Fruit fly (Drosophila melanogaster) whole organism, embryonic: ENCODE results near the gene MsrA.

ENCODE experiments used
- Jarid2 ChIP-seq: fragments of 200-800 bp; sonication (Bioruptor generic); optimal IDR thresholded peaks from 3 replicates; lab custom pipeline; 2017; ENCODE audit warnings: mild to moderate bottlenecking, missing biosample characterization, missing genetic modification reagents, missing genetic modification characterization
- NC2β ChIP-seq: fragments of 200-800 bp; sonication (Bioruptor generic); optimal IDR thresholded peaks from 2 replicates; lab custom pipeline; 2016; ENCODE audit warnings: missing biosample characterization, missing genetic modification characterization
- onecut ChIP-seq: fragments of 200-800 bp; sonication (Bioruptor generic); IDR thresholded peaks from 2 replicates; pipeline ENCODE4 v1.3.6; 2022; ENCODE audit warnings: missing biosample characterization, missing genetic modification characterization
- sens ChIP-seq: fragments of 200-800 bp; sonication (Bioruptor generic); peaks from one replicate; lab custom pipeline; 2016; ENCODE audit warnings: missing biosample characterization, missing genetic modification characterization
- sima ChIP-seq: fragments of 200-800 bp; sonication (Bioruptor generic); optimal IDR thresholded peaks from 2 replicates; lab custom pipeline; 2016; ENCODE audit warnings: missing biosample characterization, missing genetic modification characterization
- twi ChIP-seq: fragments of 200-800 bp; optimal IDR thresholded peaks from 2 replicates; lab custom pipeline; 2019; ENCODE audit warnings: missing biosample characterization, mild to moderate bottlenecking, missing genetic modification characterization, moderate library complexity

DNA sequence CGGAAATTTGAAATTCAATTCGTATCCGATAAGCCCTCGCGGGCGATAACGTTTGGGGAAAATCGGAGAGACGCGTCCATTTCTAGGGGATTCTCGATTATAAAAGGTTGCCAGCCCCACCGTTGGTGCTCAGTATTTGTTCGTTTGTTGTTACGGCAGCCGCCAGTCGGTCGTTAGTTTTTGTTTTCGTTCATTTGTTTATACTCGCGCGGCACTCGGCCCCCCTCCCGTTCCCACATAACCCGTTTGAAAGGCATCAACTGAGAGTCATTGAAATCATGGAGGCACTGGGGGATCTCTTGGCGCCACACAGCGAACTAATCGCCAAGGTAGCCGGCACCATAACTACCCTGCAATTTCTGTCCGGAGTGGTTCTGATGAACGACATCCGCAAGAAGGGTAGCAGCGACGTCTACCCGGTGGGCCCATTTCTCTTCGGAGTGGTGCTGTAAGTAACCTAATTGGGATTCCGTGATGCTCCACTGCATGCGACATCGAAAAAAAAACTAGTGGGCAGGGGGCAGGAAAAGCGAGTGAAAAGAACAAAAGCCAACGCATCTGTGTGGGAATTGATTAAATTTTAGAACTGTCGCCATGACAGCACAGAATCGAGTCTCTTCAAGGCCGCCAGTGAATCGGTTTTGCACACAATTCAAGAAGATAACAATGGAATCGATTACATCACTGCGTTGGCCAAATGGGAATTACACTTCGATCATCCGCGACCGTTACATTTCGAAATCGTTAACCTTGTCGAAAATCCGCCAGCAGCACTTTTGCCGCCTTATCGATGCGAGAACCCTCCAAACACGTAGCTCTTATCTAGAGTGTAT lies 9.8 kb upstream of the MsrA start, which contains the start of gene CG7272:
- TF ChIP-seq sens (no peak), Jarid2 (GFP tag; lab: Kevin White, UChicago) (peak; percentile 70), twi (tag; lab: Kevin White, UChicago) (no peak), sima (no peak), NC2β (no peak), onecut (no peak)
